Worm (Caenorhabditis elegans) whole organism, midembryonic: ENCODE results near the gene hrg-4.

Experiments used
- T22C8.4 ChIP-seq: fragments of 200-800 bp; sonication (Bioruptor generic); IDR thresholded peaks from 2 replicates; pipeline ENCODE4 v1.3.6; 2022; ENCODE audit warnings: missing genetic modification characterization, missing compliant biosample characterization
- cog-1 ChIP-seq: sonication (generic microtip); optimal IDR thresholded peaks from 2 replicates; lab custom pipeline; 2016; ENCODE audit warnings: missing genetic modification characterization, missing compliant biosample characterization
- flt-1 ChIP-seq: fragments of 200-800 bp; sonication (Bioruptor generic); IDR thresholded peaks from 2 replicates; pipeline ENCODE4 v1.3.6; 2022; ENCODE audit warnings: missing genetic modification characterization, missing compliant biosample characterization
- klf-2 ChIP-seq: fragments of 200-800 bp; sonication (Bioruptor generic); conservative IDR thresholded peaks from 2 replicates; pipeline ENCODE4 v1.3.6; 2022; ENCODE audit warnings: missing genetic modification reagents, missing genetic modification characterization, missing compliant biosample characterization
- med-1 ChIP-seq: sonication (generic microtip); optimal IDR thresholded peaks from 2 replicates; lab custom pipeline; 2017; ENCODE audit warnings: missing genetic modification characterization, mild to moderate bottlenecking, missing compliant biosample characterization, antibody characterized with exemption, missing genetic modification reagents; ENCODE audit not compliant: insufficient read depth
- ref-1 ChIP-seq: fragments of 200-800 bp; sonication (Bioruptor generic); conservative IDR thresholded peaks from 2 replicates; pipeline ENCODE4 v1.3.6; 2022; ENCODE audit warnings: missing genetic modification reagents, missing genetic modification characterization, missing compliant biosample characterization
- tab-1 ChIP-seq: fragments of 200-800 bp; sonication (Bioruptor generic); IDR thresholded peaks from 2 replicates; pipeline ENCODE4 v1.3.6; 2022; ENCODE audit warnings: missing genetic modification characterization, missing compliant biosample characterization
- ztf-23 ChIP-seq: fragments of 200-800 bp; sonication (Bioruptor generic); IDR thresholded peaks from 2 replicates; pipeline ENCODE4 v1.3.6; 2022; ENCODE audit warnings: missing genetic modification reagents, missing genetic modification characterization, missing compliant biosample characterization
- ztf-29 ChIP-seq: fragments of 200-800 bp; sonication (Bioruptor generic); IDR thresholded peaks from 2 replicates; pipeline ENCODE4 v1.3.6; 2022; ENCODE audit warnings: missing genetic modification reagents, missing genetic modification characterization, missing compliant biosample characterization

ce11 chrIV:11037118-11037719 is 6.4 kb upstream of the hrg-4 start:
- TF ChIP-seq cog-1: no peak
- TF ChIP-seq klf-2 (GFP tag; lab: Robert Waterston, UW): no peak
- TF ChIP-seq med-1 (GFP tag; lab: Kevin White, UChicago): no peak
- TF ChIP-seq ztf-29 (GFP tag; lab: Robert Waterston, UW): no peak
- TF ChIP-seq flt-1 (GFP tag; lab: Robert Waterston, UW): no peak
- no peak for TF ChIP-seq ztf-23
- no peak for TF ChIP-seq ref-1 (GFP tag; lab: Robert Waterston, UW)
- no peak for TF ChIP-seq tab-1 (GFP tag; lab: Robert Waterston, UW)
- no peak for TF ChIP-seq T22C8.4
